Worm (Caenorhabditis elegans) whole organism, young adult: Measurements from ENCODE around the gene F55G11.4.
A peak's percentile ranks its signal among the peaks of the same experiment; 100 is the strongest.

Source experiments
- F33H1.4 ChIP-seq: fragments of 200-800 bp; sonication (Bioruptor generic); IDR thresholded peaks from 2 replicates; pipeline ENCODE4 v1.3.6; 2022; ENCODE audit warnings: missing genetic modification reagents, missing genetic modification characterization, missing compliant biosample characterization
- F52B5.7 ChIP-seq: sonication (generic microtip); optimal IDR thresholded peaks from 2 replicates; lab custom pipeline; 2016; ENCODE audit warnings: mild to moderate bottlenecking, missing genetic modification characterization, missing compliant biosample characterization
- F57A8.1 ChIP-seq: fragments of 200-800 bp; sonication (Bioruptor generic); optimal IDR thresholded peaks from 2 replicates; lab custom pipeline; 2018; ENCODE audit warnings: mild to moderate bottlenecking, missing genetic modification characterization, moderate library complexity, missing compliant biosample characterization
- T07F8.4 ChIP-seq: sonication (generic microtip); optimal IDR thresholded peaks from 2 replicates; lab custom pipeline; 2016; ENCODE audit warnings: mild to moderate bottlenecking, missing genetic modification characterization, moderate library complexity, missing compliant biosample characterization
- T26A5.8 ChIP-seq: sonication (generic microtip); optimal IDR thresholded peaks from 2 replicates; lab custom pipeline; 2016; ENCODE audit warnings: missing genetic modification characterization, missing compliant biosample characterization
- Y53F4B.3 ChIP-seq: fragments of 200-800 bp; sonication (Bioruptor generic); IDR thresholded peaks from 2 replicates; pipeline ENCODE4 v1.3.6; 2022; ENCODE audit warnings: missing genetic modification reagents, missing genetic modification characterization, missing compliant biosample characterization
- Y53G8AR.9 ChIP-seq: fragments of 200-800 bp; sonication (Bioruptor generic); conservative IDR thresholded peaks from 2 replicates; pipeline ENCODE4 v1.3.6; 2022; ENCODE audit warnings: missing genetic modification reagents, missing genetic modification characterization, missing compliant biosample characterization
- aptf-3 ChIP-seq: fragments of 200-800 bp; sonication (Bioruptor generic); IDR thresholded peaks from 2 replicates; pipeline ENCODE4 v1.3.6; 2022; ENCODE audit warnings: missing genetic modification characterization, missing compliant biosample characterization
- atf-7 ChIP-seq: sonication (generic microtip); optimal IDR thresholded peaks from 2 replicates; lab custom pipeline; 2017; ENCODE audit warnings: mild to moderate bottlenecking, missing genetic modification characterization, missing compliant biosample characterization
- athp-1 ChIP-seq: sonication (generic microtip); optimal IDR thresholded peaks from 2 replicates; lab custom pipeline; 2017; ENCODE audit warnings: mild to moderate bottlenecking, missing genetic modification characterization, missing compliant biosample characterization
- attf-3 ChIP-seq: fragments of 200-800 bp; sonication (Bioruptor generic); conservative IDR thresholded peaks from 2 replicates; pipeline ENCODE4 v1.3.6; 2022; ENCODE audit warnings: missing genetic modification reagents, missing genetic modification characterization, missing compliant biosample characterization
- bed-1 ChIP-seq: fragments of 200-800 bp; sonication (Bioruptor generic); IDR thresholded peaks from 2 replicates; pipeline ENCODE4 v1.3.6; 2022; ENCODE audit warnings: missing genetic modification reagents, missing genetic modification characterization, missing compliant biosample characterization
- cebp-2 ChIP-seq: fragments of 200-800 bp; sonication (Bioruptor generic); IDR thresholded peaks from 2 replicates; pipeline ENCODE4 v1.3.6; 2022; ENCODE audit warnings: missing genetic modification characterization, missing compliant biosample characterization
- ceh-100 ChIP-seq: fragments of 200-800 bp; sonication (Bioruptor generic); IDR thresholded peaks from 2 replicates; pipeline ENCODE4 v1.3.6; 2022; ENCODE audit warnings: missing genetic modification reagents, missing genetic modification characterization, missing compliant biosample characterization
- ceh-27 ChIP-seq: fragments of 200-800 bp; sonication (Bioruptor generic); optimal IDR thresholded peaks from 2 replicates; lab custom pipeline; 2018; ENCODE audit warnings: mild to moderate bottlenecking, missing genetic modification characterization, moderate library complexity, missing compliant biosample characterization
- dpff-1 ChIP-seq: sonication (generic microtip); optimal IDR thresholded peaks from 2 replicates; lab custom pipeline; 2017; ENCODE audit warnings: mild to moderate bottlenecking, missing genetic modification characterization, missing compliant biosample characterization
- dpl-1 ChIP-seq: fragments of 150-350 bp; optimal IDR thresholded peaks from 2 replicates; lab custom pipeline; 2014; ENCODE audit warnings: missing biosample characterization, missing genetic modification reagents, missing genetic modification characterization
- efl-1 ChIP-seq: fragments of 150-350 bp; optimal IDR thresholded peaks from 2 replicates; lab custom pipeline; 2014; ENCODE audit warnings: missing biosample characterization, missing genetic modification reagents, missing genetic modification characterization
- egl-44 ChIP-seq: fragments of 200-800 bp; sonication (Bioruptor generic); IDR thresholded peaks from 2 replicates; pipeline ENCODE4 v1.3.6; 2022; ENCODE audit warnings: missing genetic modification reagents, missing genetic modification characterization, missing compliant biosample characterization
- ekl-4 ChIP-seq: fragments of 200-800 bp; sonication (Bioruptor generic); IDR thresholded peaks from 2 replicates; pipeline ENCODE4 v1.3.6; 2022; ENCODE audit warnings: missing genetic modification reagents, missing genetic modification characterization, missing compliant biosample characterization
- hsf-1 ChIP-seq: fragments of 200-800 bp; sonication (Bioruptor generic); IDR thresholded peaks from 2 replicates; pipeline ENCODE4 v1.3.6; 2022; ENCODE audit warnings: missing genetic modification reagents, missing genetic modification characterization, missing compliant biosample characterization
- lir-1 ChIP-seq: fragments of 200-800 bp; sonication (Bioruptor generic); conservative IDR thresholded peaks from 2 replicates; pipeline ENCODE4 v1.3.6; 2022; ENCODE audit warnings: missing genetic modification reagents, missing genetic modification characterization, missing compliant biosample characterization
- lsl-1 ChIP-seq: fragments of 200-800 bp; sonication (Bioruptor generic); optimal IDR thresholded peaks from 2 replicates; lab custom pipeline; 2018; ENCODE audit warnings: mild to moderate bottlenecking, missing genetic modification characterization, moderate library complexity, missing compliant biosample characterization
- madf-10 ChIP-seq: sonication (generic microtip); optimal IDR thresholded peaks from 2 replicates; lab custom pipeline; 2016; ENCODE audit warnings: mild to moderate bottlenecking, missing genetic modification characterization, missing compliant biosample characterization
- madf-3 ChIP-seq: fragments of 200-800 bp; sonication (Bioruptor generic); IDR thresholded peaks from 2 replicates; pipeline ENCODE4 v1.3.6; 2022; ENCODE audit warnings: missing genetic modification reagents, missing genetic modification characterization, missing compliant biosample characterization
- madf-6 ChIP-seq: fragments of 200-800 bp; sonication (Bioruptor generic); IDR thresholded peaks from 2 replicates; pipeline ENCODE4 v1.3.6; 2022; ENCODE audit warnings: missing genetic modification reagents, missing genetic modification characterization, missing compliant biosample characterization
- madf-8 ChIP-seq: fragments of 200-800 bp; sonication (Bioruptor generic); conservative IDR thresholded peaks from 2 replicates; pipeline ENCODE4 v1.3.6; 2022; ENCODE audit warnings: missing genetic modification reagents, missing genetic modification characterization, missing compliant biosample characterization
- mcd-1 ChIP-seq: fragments of 200-800 bp; sonication (Bioruptor generic); IDR thresholded peaks from 2 replicates; pipeline ENCODE4 v1.3.6; 2022; ENCODE audit warnings: missing genetic modification reagents, missing genetic modification characterization, missing compliant biosample characterization
- mes-4 ChIP-seq: sonication (generic microtip); optimal IDR thresholded peaks from 2 replicates; lab custom pipeline; 2016; ENCODE audit warnings: missing genotype, missing genetic modification characterization, missing compliant biosample characterization
- nfya-1 ChIP-seq: sonication (generic microtip); optimal IDR thresholded peaks from 2 replicates; lab custom pipeline; 2017; ENCODE audit warnings: antibody characterized with exemption, missing compliant biosample characterization, missing genetic modification characterization, borderline replicate concordance; ENCODE audit not compliant: insufficient read depth
- nhr-27 ChIP-seq: fragments of 200-800 bp; sonication (Bioruptor generic); optimal IDR thresholded peaks from 2 replicates; lab custom pipeline; 2018; ENCODE audit warnings: mild to moderate bottlenecking, missing genetic modification characterization, moderate library complexity, missing compliant biosample characterization
- nhr-80 ChIP-seq: sonication (generic microtip); optimal IDR thresholded peaks from 2 replicates; lab custom pipeline; 2016; ENCODE audit warnings: missing genetic modification characterization, missing compliant biosample characterization
- nhr-90 ChIP-seq: sonication (generic microtip); optimal IDR thresholded peaks from 2 replicates; lab custom pipeline; 2016; ENCODE audit warnings: missing genotype, mild to moderate bottlenecking, missing genetic modification characterization, missing compliant biosample characterization
- repo-1 ChIP-seq: sonication (generic microtip); optimal IDR thresholded peaks from 2 replicates; lab custom pipeline; 2017; ENCODE audit warnings: mild to moderate bottlenecking, missing genetic modification characterization, missing compliant biosample characterization
- sea-2 ChIP-seq: fragments of 200-800 bp; sonication (Bioruptor generic); IDR thresholded peaks from 2 replicates; pipeline ENCODE4 v1.3.6; 2022; ENCODE audit warnings: missing genetic modification characterization, missing compliant biosample characterization
- snpc-3.4 ChIP-seq: sonication (generic microtip); optimal IDR thresholded peaks from 2 replicates; lab custom pipeline; 2017; ENCODE audit warnings: missing genetic modification characterization, mild to moderate bottlenecking, missing compliant biosample characterization, antibody characterized with exemption, moderate library complexity, missing genotype, missing genetic modification reagents
- tbp1 ChIP-seq: fragments of 200-800 bp; sonication (Bioruptor generic); optimal IDR thresholded peaks from 2 replicates; lab custom pipeline; 2018; ENCODE audit warnings: mild to moderate bottlenecking, missing genetic modification characterization, missing compliant biosample characterization
- unc-62 ChIP-seq: fragments of 150-350 bp; optimal IDR thresholded peaks from 2 replicates; lab custom pipeline; 2014; ENCODE audit warnings: missing biosample characterization, missing genetic modification reagents, missing genetic modification characterization
- xnd-1 ChIP-seq: sonication (generic microtip); optimal IDR thresholded peaks from 2 replicates; lab custom pipeline; 2016; ENCODE audit warnings: missing genotype, missing genetic modification reagents, missing genetic modification characterization, missing compliant biosample characterization
- ztf-18 ChIP-seq: sonication (generic microtip); optimal IDR thresholded peaks from 2 replicates; lab custom pipeline; 2016; ENCODE audit warnings: missing genotype, mild to moderate bottlenecking, missing genetic modification characterization, missing compliant biosample characterization
- ztf-3 ChIP-seq: fragments of 200-800 bp; sonication (Bioruptor generic); optimal IDR thresholded peaks from 2 replicates; lab custom pipeline; 2018; ENCODE audit warnings: mild to moderate bottlenecking, missing genetic modification characterization, missing compliant biosample characterization

The F55G11.4 gene

DNA sequence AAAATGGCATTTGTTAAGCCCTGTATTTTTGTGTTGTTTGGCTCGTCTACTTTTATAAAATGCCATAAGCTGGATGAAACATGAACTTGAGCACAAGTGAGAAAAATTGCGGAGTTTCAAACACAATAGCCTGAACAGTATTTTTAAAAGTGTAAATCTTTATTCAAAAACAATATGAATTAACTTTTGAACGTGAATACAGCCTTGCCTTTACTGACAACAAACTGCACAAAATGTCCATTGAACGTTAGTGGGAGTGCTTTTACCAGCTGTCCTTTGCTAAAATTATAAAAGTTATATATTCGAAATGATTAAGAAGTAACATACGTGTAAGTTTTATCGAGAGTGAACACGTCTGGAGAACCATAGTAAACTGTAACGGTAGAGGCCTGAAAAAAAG is 6.1 kb upstream of the F55G11.4 start:
- no peak for TF ChIP-seq lsl-1 (GFP tag; lab: Kevin White, UChicago)
- no peak for TF ChIP-seq madf-8 (GFP tag; lab: Robert Waterston, UW)
- no peak for TF ChIP-seq ztf-18 (tag; lab: Kevin White, UChicago)
- TF ChIP-seq egl-44: no peak
- TF ChIP-seq bed-1 (GFP tag; lab: Robert Waterston, UW): no peak
- TF ChIP-seq lir-1: no peak
- no peak for TF ChIP-seq Y53G8AR.9
- no peak for TF ChIP-seq F33H1.4 (GFP tag; lab: Robert Waterston, UW)
- no peak for TF ChIP-seq ceh-100 (GFP tag; lab: Robert Waterston, UW)
- TF ChIP-seq madf-10 (tag; lab: Kevin White, UChicago): no peak
- no peak for TF ChIP-seq F52B5.7 (tag; lab: Kevin White, UChicago)
- no peak for TF ChIP-seq nfya-1 (tag; lab: Kevin White, UChicago)
- no peak for TF ChIP-seq mcd-1
- no peak for TF ChIP-seq tbp1 (GFP tag; lab: Kevin White, UChicago)
- no peak for TF ChIP-seq cebp-2 (GFP tag; lab: Robert Waterston, UW)
- TF ChIP-seq aptf-3: no peak
- no peak for TF ChIP-seq athp-1 (tag; lab: Kevin White, UChicago)
- TF ChIP-seq, all 124 proteins: peak for 0

- TF ChIP-seq nhr-27 (no peak), hsf-1 (GFP tag; lab: Robert Waterston, UW) (no peak), ceh-27 (GFP tag; lab: Kevin White, UChicago) (no peak), nhr-80 (tag; lab: Kevin White, UChicago) (peak; percentile 55), repo-1 (tag; lab: Kevin White, UChicago) (no peak)
These were observed 4.3 kb upstream of the F55G11.4 start, which contains the start of gene F55G11.2 for ce11 chrIV:12969141-12969540. F55G11.2 (minus strand) TSS chrIV:12969289.

- no peak for TF ChIP-seq Y53F4B.3 (GFP tag; lab: Robert Waterston, UW)
- TF ChIP-seq nhr-80 (tag; lab: Kevin White, UChicago): peak; percentile 59
These were observed 1.4 kb upstream of the F55G11.4 start for ce11 chrIV:12971994-12972520.

DNA sequence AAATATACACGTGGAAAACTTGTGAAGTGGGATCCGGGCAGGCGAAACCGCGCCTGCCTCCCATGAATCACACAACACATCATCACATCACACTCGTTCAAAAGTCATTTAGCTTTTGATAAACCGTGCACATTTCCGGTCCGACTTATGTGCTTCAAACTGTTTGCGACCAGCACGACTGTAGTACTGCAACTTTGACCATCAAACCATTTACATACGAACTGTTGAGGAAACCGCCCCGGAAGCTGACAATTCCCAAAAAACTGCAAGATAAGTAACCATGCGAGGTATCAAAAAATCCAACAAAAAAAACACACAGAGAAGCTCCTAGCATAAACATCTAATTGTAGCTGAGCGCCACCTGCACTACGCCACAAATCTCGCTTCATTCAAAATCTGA is 644 bp upstream of the F55G11.4 start:
- TF ChIP-seq ekl-4 (GFP tag; lab: Robert Waterston, UW) (no peak), unc-62 (GFP tag; lab: Kevin White, UChicago) (no peak), sea-2 (GFP tag; lab: Robert Waterston, UW) (no peak), efl-1 (GFP tag; lab: Kevin White, UChicago) (no peak), atf-7 (tag; lab: Kevin White, UChicago) (no peak), nhr-90 (tag; lab: Kevin White, UChicago) (no peak), xnd-1 (tag; lab: Kevin White, UChicago) (no peak), ztf-3 (GFP tag; lab: Kevin White, UChicago) (no peak), T07F8.4 (no peak), F57A8.1 (GFP tag; lab: Kevin White, UChicago) (no peak), attf-3 (no peak), dpff-1 (tag; lab: Kevin White, UChicago) (no peak), madf-3 (GFP tag; lab: Robert Waterston, UW) (no peak), dpl-1 (GFP tag; lab: Kevin White, UChicago) (no peak), ceh-100 (GFP tag; lab: Robert Waterston, UW) (no peak), T26A5.8 (tag; lab: Kevin White, UChicago) (no peak), snpc-3.4 (tag; lab: Kevin White, UChicago) (no peak), madf-6 (no peak), mes-4 (tag; lab: Kevin White, UChicago) (no peak), lsl-1 (GFP tag; lab: Kevin White, UChicago) (no peak)
